Fruit fly (Drosophila melanogaster): ENCODE measurements around the gene CG17029.

DNA sequence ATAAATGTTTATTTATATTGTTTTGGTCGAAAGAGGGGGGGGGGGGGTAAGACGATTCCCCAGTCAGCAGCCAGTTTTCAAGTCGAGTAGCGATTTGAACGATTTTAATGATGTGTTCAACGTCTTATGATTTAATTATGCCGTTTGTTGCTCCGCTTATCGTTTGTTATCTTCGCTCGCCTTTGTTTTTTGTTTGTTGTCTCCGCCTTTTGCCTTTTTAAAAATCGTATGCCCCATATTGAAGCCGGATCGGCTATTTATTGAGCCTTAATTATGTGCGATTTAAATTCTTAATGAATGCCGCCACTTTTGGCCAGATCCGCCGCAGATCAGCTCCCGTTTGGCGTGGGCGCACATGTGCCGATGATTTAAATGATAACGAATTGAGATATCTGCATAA lies 37.8 kb downstream of the CG17029 start:
- TF ChIP-seq CG12768 (GFP tag; optimal IDR thresholded peaks at IDR 0.05) (no peak), ovo (GFP tag; optimal IDR thresholded peaks at IDR 0.05) (no peak), Hr96 (GFP tag; optimal IDR thresholded peaks at IDR 0.05) (no peak), kay (GFP tag; ENCODE audit: borderline replicate concordance) (no peak), CG1620 (GFP tag; optimal IDR thresholded peaks at IDR 0.05) (no peak), pad (GFP tag; optimal IDR thresholded peaks at IDR 0.05) (no peak), CG7101 (tag; optimal IDR thresholded peaks at IDR 0.05) (no peak), toe (GFP tag; optimal IDR thresholded peaks at IDR 0.05) (no peak)

Measured in whole organism, adult.